Fruit fly (Drosophila melanogaster) whole organism, prepupa: Measurements from ENCODE around the gene NK7.1.

Experiments used
- Blimp-1 ChIP-seq: fragments of 200-800 bp; sonication (Bioruptor generic); optimal IDR thresholded peaks from 3 replicates; lab custom pipeline; 2017; ENCODE audit warnings: missing biosample characterization, missing genetic modification characterization, mild to moderate bottlenecking, moderate library complexity, missing genetic modification reagents
- CG10669 ChIP-seq: fragments of 200-800 bp; sonication (Bioruptor generic); optimal IDR thresholded peaks from 3 replicates; lab custom pipeline; 2018; ENCODE audit warnings: missing biosample characterization, mild to moderate bottlenecking, missing genetic modification characterization, moderate library complexity
- CG11762 ChIP-seq: fragments of 200-800 bp; sonication (Bioruptor generic); optimal IDR thresholded peaks from 3 replicates; lab custom pipeline; 2016; ENCODE audit warnings: missing biosample characterization, missing genetic modification characterization; ENCODE audit not compliant: insufficient read depth
- CG1621 ChIP-seq: fragments of 200-800 bp; sonication (Bioruptor generic); optimal IDR thresholded peaks from 3 replicates; lab custom pipeline; 2018; ENCODE audit warnings: missing biosample characterization, mild to moderate bottlenecking, missing genetic modification characterization
- CG16779 ChIP-seq: fragments of 200-800 bp; sonication (Bioruptor generic); optimal IDR thresholded peaks from 3 replicates; lab custom pipeline; 2017; ENCODE audit warnings: missing biosample characterization, mild to moderate bottlenecking, missing genetic modification characterization
- CG32006 ChIP-seq: fragments of 200-800 bp; sonication (Bioruptor generic); optimal IDR thresholded peaks from 3 replicates; lab custom pipeline; 2017; ENCODE audit warnings: missing biosample characterization, mild to moderate bottlenecking, missing genetic modification characterization
- CG3919 ChIP-seq: fragments of 200-800 bp; sonication (Bioruptor generic); optimal IDR thresholded peaks from 3 replicates; lab custom pipeline; 2016; ENCODE audit warnings: missing biosample characterization, missing genetic modification characterization
- CG6163 ChIP-seq: fragments of 200-800 bp; sonication (Bioruptor generic); IDR thresholded peaks from 3 replicates; pipeline ENCODE4 v1.3.6; 2022; ENCODE audit warnings: missing biosample characterization, missing genetic modification characterization
- CG6276 ChIP-seq: fragments of 200-800 bp; sonication (Bioruptor generic); optimal IDR thresholded peaks from 2 replicates; lab custom pipeline; 2017; ENCODE audit warnings: missing biosample characterization, mild to moderate bottlenecking, missing genetic modification characterization
- CG6854 ChIP-seq: fragments of 200-800 bp; sonication (Bioruptor generic); optimal IDR thresholded peaks from 2 replicates; lab custom pipeline; 2017; ENCODE audit warnings: missing biosample characterization, mild to moderate bottlenecking, missing genetic modification characterization
- CG7368 ChIP-seq: fragments of 200-800 bp; sonication (Bioruptor generic); optimal IDR thresholded peaks from 3 replicates; lab custom pipeline; 2016; ENCODE audit warnings: missing biosample characterization, missing genetic modification characterization
- CG8119 ChIP-seq: fragments of 200-800 bp; sonication (Bioruptor generic); IDR thresholded peaks from 3 replicates; pipeline ENCODE4 v1.3.6; 2022; ENCODE audit warnings: missing biosample characterization, missing genetic modification characterization
- CG8319 ChIP-seq: fragments of 200-800 bp; sonication (Bioruptor generic); optimal IDR thresholded peaks from 3 replicates; lab custom pipeline; 2016; ENCODE audit warnings: missing biosample characterization, missing genetic modification characterization
- CG8632 ChIP-seq: fragments of 200-800 bp; sonication (Bioruptor generic); optimal IDR thresholded peaks from 3 replicates; lab custom pipeline; 2016; ENCODE audit warnings: missing biosample characterization, missing genetic modification characterization
- Eip75B ChIP-seq: fragments of 200-800 bp; sonication (Bioruptor generic); optimal IDR thresholded peaks from 3 replicates; lab custom pipeline; 2016; ENCODE audit warnings: missing biosample characterization, missing genetic modification characterization
- Eip78C ChIP-seq: fragments of 200-800 bp; sonication (Bioruptor generic); peaks from one replicate; lab custom pipeline; 2016; ENCODE audit warnings: missing biosample characterization, missing genetic modification characterization
- Eip93F ChIP-seq: fragments of 200-800 bp; sonication (Bioruptor generic); optimal IDR thresholded peaks from 2 replicates; lab custom pipeline; 2016; ENCODE audit warnings: missing biosample characterization, mild to moderate bottlenecking, missing genetic modification characterization
- Ets21C ChIP-seq: fragments of 200-800 bp; sonication (Bioruptor generic); optimal IDR thresholded peaks from 3 replicates; lab custom pipeline; 2016; ENCODE audit warnings: missing biosample characterization, missing genetic modification characterization
- Gug ChIP-seq: fragments of 200-800 bp; sonication (Bioruptor generic); IDR thresholded peaks from 2 replicates; pipeline ENCODE4 v1.3.6; 2022; ENCODE audit warnings: missing biosample characterization, missing genetic modification characterization
- Hr38 ChIP-seq: sonication (Bioruptor generic); optimal IDR thresholded peaks from 2 replicates; lab custom pipeline; 2016; ENCODE audit warnings: missing biosample characterization, missing genetic modification characterization
- Hr4 ChIP-seq: fragments of 200-800 bp; sonication (Bioruptor generic); optimal IDR thresholded peaks from 3 replicates; lab custom pipeline; 2016; ENCODE audit warnings: missing biosample characterization, missing genetic modification characterization
- Lpt ChIP-seq: fragments of 200-800 bp; sonication (Bioruptor generic); optimal IDR thresholded peaks from 3 replicates; lab custom pipeline; 2016; ENCODE audit warnings: missing biosample characterization, missing genetic modification characterization
- Met ChIP-seq: fragments of 200-800 bp; sonication (Bioruptor generic); optimal IDR thresholded peaks from 3 replicates; lab custom pipeline; 2016; ENCODE audit warnings: missing biosample characterization, missing genetic modification characterization
- OdsH ChIP-seq: fragments of 200-800 bp; sonication (Bioruptor generic); optimal IDR thresholded peaks from 3 replicates; lab custom pipeline; 2016; ENCODE audit warnings: missing biosample characterization, missing genetic modification characterization
- Smox ChIP-seq: fragments of 200-800 bp; sonication (Bioruptor generic); optimal IDR thresholded peaks from 3 replicates; lab custom pipeline; 2016; ENCODE audit warnings: missing biosample characterization, missing genetic modification characterization
- Sox102F ChIP-seq: fragments of 200-800 bp; sonication (Bioruptor generic); optimal IDR thresholded peaks from 2 replicates; lab custom pipeline; 2016; ENCODE audit warnings: missing biosample characterization, mild to moderate bottlenecking, missing genetic modification characterization
- Sox14 ChIP-seq: fragments of 200-800 bp; sonication (Bioruptor generic); optimal IDR thresholded peaks from 3 replicates; lab custom pipeline; 2016; ENCODE audit warnings: missing biosample characterization, missing genetic modification characterization
- acj6 ChIP-seq: fragments of 200-800 bp; sonication (Bioruptor generic); optimal IDR thresholded peaks from 3 replicates; lab custom pipeline; 2016; ENCODE audit warnings: missing biosample characterization, missing genetic modification characterization
- dac ChIP-seq: fragments of 200-800 bp; sonication (Bioruptor generic); optimal IDR thresholded peaks from 2 replicates; lab custom pipeline; 2017; ENCODE audit warnings: missing biosample characterization, mild to moderate bottlenecking, missing genetic modification characterization
- dsx ChIP-seq: fragments of 200-800 bp; optimal IDR thresholded peaks from 3 replicates; lab custom pipeline; 2019; ENCODE audit warnings: missing biosample characterization, mild to moderate bottlenecking, missing genetic modification characterization, moderate library complexity; ENCODE audit not compliant: poor library complexity, severe bottlenecking
- eg ChIP-seq: fragments of 200-800 bp; sonication (Bioruptor generic); IDR thresholded peaks from 3 replicates; pipeline ENCODE4 v1.3.6; 2022; ENCODE audit warnings: missing biosample characterization, missing genetic modification characterization
- esn ChIP-seq: fragments of 200-800 bp; sonication (Bioruptor generic); optimal IDR thresholded peaks from 2 replicates; lab custom pipeline; 2016; ENCODE audit warnings: missing biosample characterization, mild to moderate bottlenecking, missing genetic modification characterization, moderate library complexity
- fd59A ChIP-seq: fragments of 200-800 bp; sonication (Bioruptor generic); optimal IDR thresholded peaks from 2 replicates; lab custom pipeline; 2017; ENCODE audit warnings: missing biosample characterization, mild to moderate bottlenecking, missing genetic modification characterization, missing genetic modification reagents
- fd85E ChIP-seq: fragments of 200-800 bp; sonication (Bioruptor generic); optimal IDR thresholded peaks from 3 replicates; lab custom pipeline; 2016; ENCODE audit warnings: missing biosample characterization, missing genetic modification characterization
- net ChIP-seq: fragments of 200-800 bp; sonication (Bioruptor generic); optimal IDR thresholded peaks from 3 replicates; lab custom pipeline; 2016; ENCODE audit warnings: missing biosample characterization, missing genetic modification characterization
- pdm3 ChIP-seq: fragments of 200-800 bp; sonication (Bioruptor generic); optimal IDR thresholded peaks from 3 replicates; lab custom pipeline; 2016; ENCODE audit warnings: missing biosample characterization, missing genetic modification characterization
- salr ChIP-seq, 2 experiments: fragments of 200-800 bp; sonication (Bioruptor generic); optimal IDR thresholded peaks; 3 replicates each; lab custom pipeline; 2016 to 2018; ENCODE audit warnings: missing biosample characterization in 2 of 2, missing genetic modification characterization in 2 of 2, mild to moderate bottlenecking in 1 of 2
- spab ChIP-seq: fragments of 200-800 bp; sonication (Bioruptor generic); optimal IDR thresholded peaks from 2 replicates; lab custom pipeline; 2017; ENCODE audit warnings: missing biosample characterization, mild to moderate bottlenecking, missing genetic modification characterization, missing genetic modification reagents
- ss ChIP-seq, 2 experiments: fragments of 200-800 bp; sonication (Bioruptor generic); optimal IDR thresholded peaks; 2 replicates in 1 of 2; 3 replicates in 1 of 2; lab custom pipeline; 2017 to 2018; ENCODE audit warnings: mild to moderate bottlenecking in 2 of 2, missing biosample characterization in 2 of 2, missing genetic modification characterization in 2 of 2, moderate library complexity in 1 of 2
- svp ChIP-seq: fragments of 200-800 bp; sonication (Bioruptor generic); peaks from one replicate; lab custom pipeline; 2016; ENCODE audit warnings: missing biosample characterization, missing genetic modification characterization

Gene NK7.1

DNA sequence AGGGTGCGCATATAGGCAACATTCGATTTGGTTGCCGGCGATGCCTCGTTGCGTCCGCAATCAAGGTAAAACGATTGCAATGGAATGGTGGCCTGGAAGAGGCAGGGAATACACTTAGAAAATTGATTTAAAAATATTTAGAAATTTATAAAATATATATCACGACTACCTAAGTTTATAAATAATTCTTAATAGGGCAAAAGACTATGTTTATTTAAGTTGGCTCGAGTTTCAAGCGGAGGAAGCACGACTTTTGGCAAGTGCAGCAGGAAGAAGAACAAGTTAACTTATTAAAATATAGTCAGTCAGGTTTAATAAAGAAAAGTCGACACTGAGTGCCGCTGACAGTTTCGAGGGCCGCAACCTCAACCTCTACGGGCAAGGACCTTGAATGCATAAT lies 37.6 kb upstream of the NK7.1 start (continued):
- peak; percentile 2 for TF ChIP-seq net
- TF ChIP-seq dac = no peak
- TF ChIP-seq CG32006 (GFP tag; lab: Kevin White, UChicago) = no peak
- TF ChIP-seq Hr38 (GFP tag; lab: Kevin White, UChicago) = no peak
- no peak for TF ChIP-seq CG6276 (GFP tag; lab: Kevin White, UChicago)
- TF ChIP-seq CG8119 (GFP tag; lab: Robert Waterston, UW) = no peak
- no peak for TF ChIP-seq CG11762 (GFP tag; lab: Kevin White, UChicago)
- no peak for TF ChIP-seq CG16779 (tag; lab: Kevin White, UChicago)
- TF ChIP-seq Eip75B (GFP tag; lab: Kevin White, UChicago) = no peak
- TF ChIP-seq fd59A (GFP tag; lab: Kevin White, UChicago) = no peak
- no peak for TF ChIP-seq Sox102F
- TF ChIP-seq Gug (GFP tag; lab: Robert Waterston, UW) = no peak
- TF ChIP-seq salr (GFP tag; optimal IDR thresholded peaks at IDR 0.05; lab: Kevin White, UChicago) = no peak
- no peak for TF ChIP-seq fd85E (GFP tag; lab: Kevin White, UChicago)
- TF ChIP-seq Met (GFP tag; lab: Kevin White, UChicago) = no peak
- no peak for TF ChIP-seq CG7368 (GFP tag; lab: Kevin White, UChicago)
- TF ChIP-seq CG10669 (GFP tag; lab: Kevin White, UChicago) = peak; percentile 32
- peak; percentile 38 for TF ChIP-seq spab (GFP tag; lab: Kevin White, UChicago)
- peak; percentile 22 for TF ChIP-seq acj6

DNA sequence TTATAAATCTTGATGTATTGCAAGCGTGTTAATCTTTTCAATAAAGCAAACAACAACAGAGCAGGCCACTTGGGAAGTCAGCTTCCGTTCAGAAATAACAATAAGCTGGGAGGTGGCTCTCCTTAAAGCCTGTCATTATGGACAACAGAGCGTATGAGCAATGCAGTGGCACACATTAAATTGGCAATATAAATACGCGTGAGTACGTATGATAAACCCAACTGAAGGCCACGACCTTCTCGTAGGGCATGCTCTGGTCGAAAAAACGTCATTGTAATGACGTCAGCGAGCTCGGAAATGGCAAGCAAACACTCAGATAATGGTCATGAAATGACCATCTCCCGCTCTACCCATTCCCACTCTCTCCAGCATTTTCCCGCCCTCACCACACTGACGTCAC lies 33.9 kb upstream of the NK7.1 start:
- TF ChIP-seq pdm3 (GFP tag; lab: Kevin White, UChicago) (no peak), svp (GFP tag; lab: Kevin White, UChicago) (peak; percentile 95)
- TF ChIP-seq, all 60 proteins: peak for 1

DNA sequence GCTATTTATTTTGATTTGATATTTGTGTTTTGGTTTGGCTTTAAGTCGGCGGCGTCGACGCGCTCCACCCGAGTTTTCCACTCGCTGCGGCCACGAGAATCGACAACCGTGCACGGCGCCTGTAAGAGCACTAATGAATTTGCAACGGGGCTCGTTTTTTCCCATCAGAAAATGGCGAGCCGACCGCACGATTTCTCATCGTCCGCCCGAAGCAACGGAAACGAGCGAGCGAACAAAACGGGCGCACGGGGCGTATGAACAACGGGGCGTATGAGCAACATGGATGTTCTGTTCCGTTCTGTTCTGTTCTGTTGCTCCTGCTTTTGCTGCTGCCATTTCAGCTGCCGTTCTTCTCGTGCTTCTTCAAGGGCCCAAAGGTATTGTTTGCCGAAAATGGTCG lies 32.6 kb upstream of the NK7.1 start:
- TF ChIP-seq ss (GFP tag; optimal IDR thresholded peaks at IDR 0.05; lab: Kevin White, UChicago) (no peak), dsx (no peak), CG8119 (GFP tag; lab: Robert Waterston, UW) (no peak), esn (GFP tag; lab: Kevin White, UChicago) (no peak), Smox (GFP tag; lab: Kevin White, UChicago) (no peak), eg (no peak), CG8319 (GFP tag; lab: Kevin White, UChicago) (no peak), fd85E (GFP tag; lab: Kevin White, UChicago) (no peak), CG6854 (GFP tag; lab: Kevin White, UChicago) (no peak), dac (no peak), OdsH (GFP tag; lab: Kevin White, UChicago) (no peak), Sox14 (GFP tag; lab: Kevin White, UChicago) (no peak), Ets21C (GFP tag; lab: Kevin White, UChicago) (no peak), Eip78C (GFP tag; lab: Kevin White, UChicago) (peak; percentile 34), Hr4 (GFP tag; lab: Kevin White, UChicago) (no peak), Eip75B (GFP tag; lab: Kevin White, UChicago) (no peak), CG1621 (tag; lab: Kevin White, UChicago) (no peak), Blimp-1 (GFP tag; lab: Kevin White, UChicago) (no peak), Gug (GFP tag; lab: Robert Waterston, UW) (no peak), CG11762 (GFP tag; lab: Kevin White, UChicago) (no peak), CG6163 (GFP tag; lab: Robert Waterston, UW) (0 out of 3 replicates have a peak, but pooled peaks have one; percentile 17), Hr38 (GFP tag; lab: Kevin White, UChicago) (no peak), CG6276 (GFP tag; lab: Kevin White, UChicago) (no peak), Eip93F (GFP tag; lab: Kevin White, UChicago) (no peak), CG3919 (GFP tag; lab: Kevin White, UChicago) (peak; percentile 15), CG8632 (GFP tag; lab: Kevin White, UChicago) (no peak), salr (GFP tag; optimal IDR thresholded peaks at IDR 0.05; lab: Kevin White, UChicago) (no peak), pdm3 (GFP tag; lab: Kevin White, UChicago) (no peak), net (peak; percentile 9), Lpt (GFP tag; lab: Kevin White, UChicago) (no peak)
